Fruit fly (Drosophila melanogaster) whole organism, wandering third instar larva: ENCODE results near the gene RpL7.
A peak's percentile ranks its signal among the peaks of the same experiment; 100 is the strongest.

Experiments
- Abd-B ChIP-seq: fragments of >200 bp; optimal IDR thresholded peaks from 2 replicates; lab custom pipeline; 2017; ENCODE audit warnings: missing biosample characterization, missing genetic modification characterization
- CG32264 ChIP-seq: fragments of 200-800 bp; sonication (Bioruptor generic); optimal IDR thresholded peaks from 2 replicates; lab custom pipeline; 2016; ENCODE audit warnings: missing biosample characterization, missing genetic modification characterization
- CG9705 ChIP-seq: fragments of 200-800 bp; sonication (Bioruptor generic); optimal IDR thresholded peaks from 2 replicates; lab custom pipeline; 2018; ENCODE audit warnings: missing biosample characterization, mild to moderate bottlenecking, missing genetic modification characterization
- CrebA ChIP-seq: fragments of 200-800 bp; sonication (Bioruptor generic); optimal IDR thresholded peaks from 2 replicates; lab custom pipeline; 2016; ENCODE audit warnings: missing biosample characterization, mild to moderate bottlenecking, missing genetic modification characterization, borderline replicate concordance
- Dfd ChIP-seq: fragments of >200 bp; optimal IDR thresholded peaks from 2 replicates; lab custom pipeline; 2017; ENCODE audit warnings: missing biosample characterization, missing genetic modification characterization
- Dif ChIP-seq: fragments of 200-275, 200-300 bp; sonication (Bioruptor generic); optimal IDR thresholded peaks from 2 replicates; lab custom pipeline; 2018; ENCODE audit warnings: missing biosample characterization, missing genetic modification characterization; ENCODE audit not compliant: partially characterized antibody
- GATAd ChIP-seq: sonication (Bioruptor generic); optimal IDR thresholded peaks from 2 replicates; lab custom pipeline; 2016; ENCODE audit warnings: missing biosample characterization, missing genetic modification characterization
- HLH106 ChIP-seq: fragments of 200-800 bp; optimal IDR thresholded peaks from 3 replicates; lab custom pipeline; 2019; ENCODE audit warnings: missing biosample characterization, mild to moderate bottlenecking, missing genetic modification characterization, moderate library complexity
- Hnf4 ChIP-seq: fragments of 200-800 bp; sonication (Bioruptor generic); optimal IDR thresholded peaks from 2 replicates; lab custom pipeline; 2016; ENCODE audit warnings: missing biosample characterization, mild to moderate bottlenecking, missing genetic modification characterization
- Hr78 ChIP-seq: fragments of >200 bp; optimal IDR thresholded peaks from 2 replicates; lab custom pipeline; 2017; ENCODE audit warnings: missing biosample characterization, missing genetic modification characterization
- Hr83 ChIP-seq: fragments of 200-300 bp; sonication (Bioruptor generic); optimal IDR thresholded peaks from 2 replicates; lab custom pipeline; 2016; ENCODE audit warnings: missing biosample characterization, mild to moderate bottlenecking, missing genetic modification characterization, moderate library complexity; ENCODE audit not compliant: poor library complexity, severe bottlenecking
- Jra ChIP-seq: sonication (Bioruptor generic); optimal IDR thresholded peaks from 2 replicates; lab custom pipeline; 2016; ENCODE audit warnings: missing biosample characterization, missing genetic modification characterization
- Mio ChIP-seq: sonication (Bioruptor generic); optimal IDR thresholded peaks from 2 replicates; lab custom pipeline; 2016; ENCODE audit warnings: missing biosample characterization, missing genetic modification characterization
- Myc ChIP-seq: fragments of >200 bp; optimal IDR thresholded peaks from 2 replicates; lab custom pipeline; 2017
- N ChIP-seq: fragments of >200 bp; optimal IDR thresholded peaks from 2 replicates; lab custom pipeline; 2018; ENCODE audit warnings: missing biosample characterization, missing external identifiers, missing genetic modification characterization
- OdsH ChIP-seq: fragments of 200-800 bp; sonication (Bioruptor generic); optimal IDR thresholded peaks from 2 replicates; lab custom pipeline; 2016; ENCODE audit warnings: missing biosample characterization, mild to moderate bottlenecking, missing genetic modification characterization
- Rel ChIP-seq, 2 experiments: fragments of 200-800 bp; sonication (Bioruptor generic) in 1 of 2; optimal IDR thresholded peaks; 2 replicates in 1 of 2; 3 replicates in 1 of 2; lab custom pipeline; 2016 to 2019; ENCODE audit warnings: mild to moderate bottlenecking in 2 of 2, missing biosample characterization in 2 of 2, missing genetic modification characterization in 2 of 2, moderate library complexity in 1 of 2
- Sp1 ChIP-seq: fragments of 200-800 bp; sonication (Bioruptor generic); optimal IDR thresholded peaks from 3 replicates; lab custom pipeline; 2019; ENCODE audit warnings: missing biosample characterization, mild to moderate bottlenecking, missing genetic modification characterization, moderate library complexity
- Vsx2 ChIP-seq: fragments of 200-300, 225-300 bp; sonication (Bioruptor generic); optimal IDR thresholded peaks from 2 replicates; lab custom pipeline; 2018; ENCODE audit warnings: missing biosample characterization, missing genetic modification characterization; ENCODE audit not compliant: partially characterized antibody
- br ChIP-seq: fragments of 200-800 bp; sonication (Bioruptor generic); optimal IDR thresholded peaks from 2 replicates; lab custom pipeline; 2016; ENCODE audit warnings: missing biosample characterization, missing genetic modification characterization
- brk ChIP-seq: fragments of 200-800 bp; sonication (Bioruptor generic); optimal IDR thresholded peaks from 2 replicates; lab custom pipeline; 2016; ENCODE audit warnings: missing biosample characterization, mild to moderate bottlenecking, missing genetic modification characterization
- dl ChIP-seq, 2 experiments: fragments of 175-275, 200-275 bp in 1 of 2; fragments of 200-275 bp in 1 of 2; sonication (Bioruptor generic); optimal IDR thresholded peaks; lab custom pipeline; 2018; ENCODE audit warnings: mild to moderate bottlenecking in 2 of 2, missing biosample characterization in 2 of 2, missing genetic modification characterization in 2 of 2, moderate library complexity in 2 of 2; ENCODE audit not compliant: partially characterized antibody in 2 of 2, insufficient read depth in 1 of 2
- dmrt93B ChIP-seq: fragments of 200-800 bp; sonication (Bioruptor generic); optimal IDR thresholded peaks from 2 replicates; lab custom pipeline; 2018; ENCODE audit warnings: missing biosample characterization, mild to moderate bottlenecking, missing genetic modification characterization
- dsf ChIP-seq: sonication (Bioruptor generic); optimal IDR thresholded peaks from 2 replicates; lab custom pipeline; 2016; ENCODE audit warnings: missing biosample characterization, missing genetic modification characterization, borderline replicate concordance
- ey ChIP-seq: fragments of 200-800 bp; sonication (Bioruptor generic); optimal IDR thresholded peaks from 2 replicates; lab custom pipeline; 2016; ENCODE audit warnings: missing biosample characterization, missing genetic modification characterization
- foxo ChIP-seq, 2 experiments: fragments of 200-800 bp; sonication (Bioruptor generic); optimal IDR thresholded peaks; 2 replicates in 1 of 2; 3 replicates in 1 of 2; lab custom pipeline; 2016 to 2017; ENCODE audit warnings: missing biosample characterization in 2 of 2, missing genetic modification characterization in 2 of 2
- fru ChIP-seq: fragments of 200-800 bp; sonication (Bioruptor generic); optimal IDR thresholded peaks from 3 replicates; lab custom pipeline; 2016; ENCODE audit warnings: missing biosample characterization, mild to moderate bottlenecking, missing genetic modification characterization
- h ChIP-seq: fragments of 200-800 bp; sonication (Bioruptor generic); optimal IDR thresholded peaks from 3 replicates; lab custom pipeline; 2016; ENCODE audit warnings: missing biosample characterization, mild to moderate bottlenecking, missing genetic modification characterization
- jim ChIP-seq: fragments of 175-275, 200-325 bp; sonication (Bioruptor generic); optimal IDR thresholded peaks from 2 replicates; lab custom pipeline; 2016; ENCODE audit warnings: missing biosample characterization, mild to moderate bottlenecking, missing genetic modification characterization
- lola ChIP-seq: fragments of >200 bp; optimal IDR thresholded peaks from 2 replicates; lab custom pipeline; 2017; ENCODE audit warnings: missing biosample characterization, missing genetic modification characterization
- pan ChIP-seq: fragments of >200 bp; optimal IDR thresholded peaks from 2 replicates; lab custom pipeline; 2017
- psq ChIP-seq: fragments of 200-800 bp; sonication (Bioruptor generic); optimal IDR thresholded peaks from 3 replicates; lab custom pipeline; 2017; ENCODE audit warnings: missing biosample characterization, mild to moderate bottlenecking, missing genetic modification characterization, moderate library complexity
- rgr ChIP-seq: fragments of 200-800 bp; sonication (Bioruptor generic); optimal IDR thresholded peaks from 3 replicates; lab custom pipeline; 2016; ENCODE audit warnings: missing biosample characterization, mild to moderate bottlenecking, missing genetic modification characterization
- sage ChIP-seq: fragments of 200-800 bp; sonication (Bioruptor generic); optimal IDR thresholded peaks from 2 replicates; lab custom pipeline; 2016; ENCODE audit warnings: missing biosample characterization, mild to moderate bottlenecking, missing genetic modification characterization
- sv ChIP-seq: fragments of 200-800 bp; sonication (Bioruptor generic); optimal IDR thresholded peaks from 3 replicates; lab custom pipeline; 2016; ENCODE audit warnings: missing biosample characterization, missing genetic modification characterization
- tai ChIP-seq: sonication (Bioruptor generic); optimal IDR thresholded peaks from 2 replicates; lab custom pipeline; 2016; ENCODE audit warnings: missing biosample characterization, missing genetic modification characterization
- usp ChIP-seq: fragments of >200 bp; optimal IDR thresholded peaks from 2 replicates; lab custom pipeline; 2017; ENCODE audit warnings: missing biosample characterization, missing genetic modification characterization
- woc ChIP-seq: sonication (Bioruptor generic); optimal IDR thresholded peaks from 2 replicates; lab custom pipeline; 2016; ENCODE audit warnings: missing biosample characterization, mild to moderate bottlenecking, missing genetic modification characterization

RpL7 gene

dm6 chr2L:10226213-10226723, 25.5 kb downstream of the RpL7 start:
- TF ChIP-seq N (GFP tag; lab: Kevin White, UChicago) (no peak), Abd-B (GFP tag; lab: Kevin White, UChicago) (no peak), Rel (GFP tag; optimal IDR thresholded peaks at IDR 0.05; lab: Kevin White, UChicago) (peak; percentile 9), Rel (tag; optimal IDR thresholded peaks at IDR 0.05; lab: Kevin White, UChicago) (no peak), foxo (GFP tag; optimal IDR thresholded peaks at IDR 0.05; lab: Kevin White, UChicago) (no peak), usp (GFP tag; lab: Kevin White, UChicago) (no peak)

dm6 chr2L:10226724-10227407, 26.1 kb downstream of the RpL7 start, which contains the start of gene CG5708:
CG5708 (minus strand) TSS chr2L:10226808.
- TF ChIP-seq Vsx2 (no peak), dmrt93B (no peak), Dfd (GFP tag; lab: Kevin White, UChicago) (no peak), Hnf4 (peak; percentile 22), Sp1 (peak; percentile 11), sage (GFP tag; lab: Kevin White, UChicago) (peak; percentile 26), Hr83 (no peak), Dif (GFP tag; lab: Kevin White, UChicago) (no peak), CG32264 (GFP tag; lab: Kevin White, UChicago) (no peak), woc (GFP tag; lab: Kevin White, UChicago) (peak; percentile 80), jim (GFP tag; lab: Kevin White, UChicago) (no peak), HLH106 (tag; lab: Kevin White, UChicago) (no peak), Myc (peak; percentile 82), rgr (GFP tag; lab: Kevin White, UChicago) (peak; percentile 15), OdsH (GFP tag; lab: Kevin White, UChicago) (no peak), Rel (GFP tag; optimal IDR thresholded peaks at IDR 0.05; lab: Kevin White, UChicago) (no peak), Rel (tag; optimal IDR thresholded peaks at IDR 0.05; lab: Kevin White, UChicago) (peak; percentile 41), sv (GFP tag; lab: Kevin White, UChicago) (no peak), GATAd (GFP tag; lab: Kevin White, UChicago) (no peak), Hr78 (no peak)

- TF ChIP-seq foxo (GFP tag; optimal IDR thresholded peaks at IDR 0.05; lab: Kevin White, UChicago) (no peak), Mio (GFP tag; lab: Kevin White, UChicago) (no peak)
Observed at dm6 chr2L:10230455-10230854, 29.7 kb downstream of the RpL7 start.

dm6 chr2L:10231092-10231494, 30.3 kb downstream of the RpL7 start:
- TF ChIP-seq Rel (GFP tag; optimal IDR thresholded peaks at IDR 0.05; lab: Kevin White, UChicago): no peak
- TF ChIP-seq Rel (tag; optimal IDR thresholded peaks at IDR 0.05; lab: Kevin White, UChicago): no peak
- TF ChIP-seq rgr (GFP tag; lab: Kevin White, UChicago): peak; percentile 60
- no peak for TF ChIP-seq dsf
- TF ChIP-seq OdsH (GFP tag; lab: Kevin White, UChicago): peak; percentile 18
- no peak for TF ChIP-seq Dif (GFP tag; lab: Kevin White, UChicago)
- TF ChIP-seq sv (GFP tag; lab: Kevin White, UChicago): no peak
- TF ChIP-seq Hr83: peak; percentile 40
- TF ChIP-seq h (GFP tag; lab: Kevin White, UChicago): peak; percentile 66
- no peak for TF ChIP-seq Vsx2
- TF ChIP-seq dmrt93B: no peak
- TF ChIP-seq woc (GFP tag; lab: Kevin White, UChicago): no peak
- TF ChIP-seq foxo (GFP tag; optimal IDR thresholded peaks at IDR 0.05; lab: Kevin White, UChicago): peak in 1 of 2 experiments; percentile 59
- TF ChIP-seq ey: peak; percentile 28
- TF ChIP-seq Dfd (GFP tag; lab: Kevin White, UChicago): no peak
- TF ChIP-seq dl (GFP tag; optimal IDR thresholded peaks at IDR 0.05; lab: Kevin White, UChicago; ENCODE audit: insufficient read depth in 1 of 2, partially characterized antibody in 2 of 2): no peak
- peak; percentile 19 for TF ChIP-seq HLH106 (tag; lab: Kevin White, UChicago)
- no peak for TF ChIP-seq pan (lab: Kevin White, UChicago)
- no peak for TF ChIP-seq sage (GFP tag; lab: Kevin White, UChicago)
- TF ChIP-seq Sp1: peak; percentile 1
- TF ChIP-seq CG32264 (GFP tag; lab: Kevin White, UChicago): no peak
- no peak for TF ChIP-seq Myc
- TF ChIP-seq N (GFP tag; lab: Kevin White, UChicago): no peak
- TF ChIP-seq Jra (GFP tag; lab: Kevin White, UChicago): no peak
- TF ChIP-seq Mio (GFP tag; lab: Kevin White, UChicago): no peak
- TF ChIP-seq br (GFP tag; lab: Kevin White, UChicago): no peak
- no peak for TF ChIP-seq CrebA (GFP tag; lab: Kevin White, UChicago)
- no peak for TF ChIP-seq lola
- TF ChIP-seq jim (GFP tag; lab: Kevin White, UChicago): no peak
- no peak for TF ChIP-seq Abd-B (GFP tag; lab: Kevin White, UChicago)
- no peak for TF ChIP-seq usp (GFP tag; lab: Kevin White, UChicago)
- peak; percentile 22 for TF ChIP-seq Hnf4
- TF ChIP-seq fru (GFP tag; lab: Kevin White, UChicago): peak; percentile 55
- TF ChIP-seq GATAd (GFP tag; lab: Kevin White, UChicago): no peak
- peak; percentile 59 for TF ChIP-seq tai (GFP tag; lab: Kevin White, UChicago)
- no peak for TF ChIP-seq CG9705
- peak; percentile 32 for TF ChIP-seq psq (GFP tag; lab: Kevin White, UChicago)
- TF ChIP-seq Hr78: no peak
- peak; percentile 43 for TF ChIP-seq brk (GFP tag; lab: Kevin White, UChicago)
